Worm (Caenorhabditis elegans) whole organism, mixed stage, embryonic: ENCODE data around the gene nlp-1.

ENCODE experiments used
- bed-3 ChIP-seq: fragments of 200-800 bp; sonication (Bioruptor generic); optimal IDR thresholded peaks from 3 replicates; lab custom pipeline; 2018; ENCODE audit warnings: mild to moderate bottlenecking, missing genetic modification characterization, moderate library complexity, missing compliant biosample characterization
- elt-1 ChIP-seq: sonication (generic microtip); optimal IDR thresholded peaks from 2 replicates; lab custom pipeline; 2017; ENCODE audit warnings: missing genetic modification characterization, mild to moderate bottlenecking, missing compliant biosample characterization, antibody characterized with exemption, moderate library complexity, borderline replicate concordance; ENCODE audit not compliant: insufficient read depth
- nhr-12 ChIP-seq: fragments of 150-350 bp; optimal IDR thresholded peaks from 2 replicates; lab custom pipeline; 2014; ENCODE audit warnings: missing biosample characterization, missing genetic modification characterization
- unc-39 ChIP-seq: fragments of 150-350 bp; optimal IDR thresholded peaks from 2 replicates; lab custom pipeline; 2014; ENCODE audit warnings: missing biosample characterization, missing genetic modification characterization

ce11 chrX:3727274-3727673, at the start of gene nlp-1:
- TF ChIP-seq nhr-12: no peak
- TF ChIP-seq unc-39 (tag; lab: Kevin White, UChicago): no peak
- TF ChIP-seq elt-1 (tag; lab: Kevin White, UChicago): no peak
- TF ChIP-seq bed-3 (GFP tag; lab: Kevin White, UChicago): no peak
